Worm (Caenorhabditis elegans): ENCODE results near the gene K07F5.22.

Gene K07F5.22

ce11 chrIV:9872210-9872609 is 7.3 kb downstream of the K07F5.22 start:
- TF ChIP-seq alr-1 (tag; optimal IDR thresholded peaks at IDR 0.05) = no peak
- no peak for TF ChIP-seq unc-62 (GFP tag; optimal IDR thresholded peaks at IDR 0.05)
- TF ChIP-seq sem-4 (tag; optimal IDR thresholded peaks at IDR 0.05) = no peak
- TF ChIP-seq nhr-21 (tag; optimal IDR thresholded peaks at IDR 0.05) = no peak
- TF ChIP-seq nhr-11 (tag; optimal IDR thresholded peaks at IDR 0.05) = no peak
- no peak for TF ChIP-seq ztf-4 (tag; optimal IDR thresholded peaks at IDR 0.05)
- no peak for TF ChIP-seq blmp-1 (tag; optimal IDR thresholded peaks at IDR 0.05; ENCODE audit: insufficient read depth)
- TF ChIP-seq nhr-25 (tag; optimal IDR thresholded peaks at IDR 0.05) = peak; percentile 53
- no peak for TF ChIP-seq unc-55 (GFP tag; optimal IDR thresholded peaks at IDR 0.05)
- TF ChIP-seq egl-27 (tag; optimal IDR thresholded peaks at IDR 0.05) = no peak
- peak; percentile 9 for TF ChIP-seq sma-9 (GFP tag; optimal IDR thresholded peaks at IDR 0.05)
- TF ChIP-seq sma-9 (tag; optimal IDR thresholded peaks at IDR 0.05) = no peak
- TF ChIP-seq Y55F3AM.14 (GFP tag; optimal IDR thresholded peaks at IDR 0.05) = no peak
- TF ChIP-seq C34F6.9 (tag; optimal IDR thresholded peaks at IDR 0.05) = no peak
- TF ChIP-seq gmeb-1 (tag; optimal IDR thresholded peaks at IDR 0.05) = no peak
- TF ChIP-seq crh-2 (tag; optimal IDR thresholded peaks at IDR 0.05) = no peak

DNA sequence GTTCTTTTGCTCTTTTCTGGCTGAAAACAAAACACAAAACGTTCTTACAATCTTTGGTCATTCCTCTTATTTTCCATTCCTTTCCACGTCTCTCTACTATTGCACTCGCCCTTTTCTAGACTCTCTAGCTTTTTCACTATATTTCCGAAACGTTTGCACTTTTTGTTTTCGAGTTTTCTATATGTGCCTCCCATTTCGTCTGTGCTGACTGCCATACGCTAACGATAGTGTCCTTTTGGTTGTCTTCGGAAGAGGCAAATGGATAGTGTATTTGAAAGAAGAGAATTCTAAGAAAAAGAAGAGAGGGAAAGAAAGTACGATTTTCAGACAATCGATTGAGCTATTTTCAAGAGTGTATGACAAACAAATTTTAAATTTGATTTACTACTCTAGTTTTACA is 7.9 kb downstream of the K07F5.22 start:
- no peak for TF ChIP-seq egl-27 (tag; optimal IDR thresholded peaks at IDR 0.05)
- TF ChIP-seq unc-55 (GFP tag; optimal IDR thresholded peaks at IDR 0.05) = peak; percentile 9
- TF ChIP-seq blmp-1 (tag; optimal IDR thresholded peaks at IDR 0.05; ENCODE audit: insufficient read depth) = no peak
- peak; percentile 35 for TF ChIP-seq C34F6.9 (tag; optimal IDR thresholded peaks at IDR 0.05)
- no peak for TF ChIP-seq mdl-1 (tag; optimal IDR thresholded peaks at IDR 0.05)
- TF ChIP-seq F13H6.1 (tag; optimal IDR thresholded peaks at IDR 0.05) = peak; percentile 36
- peak; percentile 78 for TF ChIP-seq crh-2 (tag; optimal IDR thresholded peaks at IDR 0.05)
- no peak for TF ChIP-seq lin-11 (tag; optimal IDR thresholded peaks at IDR 0.05)
- TF ChIP-seq sem-4 (tag; optimal IDR thresholded peaks at IDR 0.05) = no peak
- no peak for TF ChIP-seq nhr-25 (tag; optimal IDR thresholded peaks at IDR 0.05)
- no peak for TF ChIP-seq nhr-77 (tag; optimal IDR thresholded peaks at IDR 0.05)
- TF ChIP-seq gmeb-1 (tag; optimal IDR thresholded peaks at IDR 0.05) = no peak
- TF ChIP-seq sma-9 (GFP tag; optimal IDR thresholded peaks at IDR 0.05) = peak; percentile 70
- TF ChIP-seq sma-9 (tag; optimal IDR thresholded peaks at IDR 0.05) = no peak
- peak in 1 of 2 experiments; percentile 34 for TF ChIP-seq lsy-2 (tag; optimal IDR thresholded peaks at IDR 0.05)
- peak; percentile 81 for TF ChIP-seq fos-1 (tag; optimal IDR thresholded peaks at IDR 0.05)
- TF ChIP-seq zag-1 (tag; optimal IDR thresholded peaks at IDR 0.05) = peak; percentile 57
- no peak for TF ChIP-seq ceh-82 (tag; optimal IDR thresholded peaks at IDR 0.05)
- TF ChIP-seq nhr-129 (tag; optimal IDR thresholded peaks at IDR 0.05) = peak; percentile 47
- peak; percentile 32 for TF ChIP-seq skn-1 (tag; optimal IDR thresholded peaks at IDR 0.05)

DNA sequence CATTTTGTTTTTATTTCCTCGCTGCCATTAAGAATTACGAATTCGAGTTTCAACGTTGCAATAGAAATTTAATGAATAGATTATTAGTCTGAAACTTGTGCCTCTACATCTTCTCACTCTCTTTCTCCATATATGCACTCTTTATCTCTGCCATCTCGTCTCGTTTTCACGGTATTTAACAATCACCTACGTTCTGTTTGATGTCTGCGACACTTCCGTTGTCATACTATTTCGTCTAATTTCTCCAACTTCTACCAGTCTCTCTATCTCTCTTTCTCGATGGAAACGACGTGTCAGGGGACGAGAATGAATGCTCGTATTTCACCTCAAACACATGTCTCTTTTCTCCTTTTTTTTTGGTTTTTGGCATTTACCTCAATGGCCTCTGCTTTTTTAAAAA is 9.0 kb downstream of the K07F5.22 start:
- TF ChIP-seq sma-9 (GFP tag; optimal IDR thresholded peaks at IDR 0.05) (peak; percentile 68), sma-9 (tag; optimal IDR thresholded peaks at IDR 0.05) (no peak), snpc-4 (tag; optimal IDR thresholded peaks at IDR 0.05) (no peak), lsy-2 (tag; optimal IDR thresholded peaks at IDR 0.05) (peak in 1 of 2 experiments; percentile 56), nhr-10 (tag; optimal IDR thresholded peaks at IDR 0.05) (no peak), unc-55 (GFP tag; optimal IDR thresholded peaks at IDR 0.05) (peak; percentile 69), sma-3 (GFP tag; optimal IDR thresholded peaks at IDR 0.05) (peak; percentile 10), ama-1 (optimal IDR thresholded peaks at IDR 0.05) (peak; percentile 36), nhr-77 (tag; optimal IDR thresholded peaks at IDR 0.05) (no peak), elt-3 (tag; optimal IDR thresholded peaks at IDR 0.05) (no peak), elt-1 (tag; optimal IDR thresholded peaks at IDR 0.05) (no peak), mdl-1 (tag; optimal IDR thresholded peaks at IDR 0.05) (peak in 1 of 2 experiments; percentile 23), nhr-6 (tag; optimal IDR thresholded peaks at IDR 0.05) (peak; percentile 54), fos-1 (tag; optimal IDR thresholded peaks at IDR 0.05) (peak; percentile 64), lin-13 (GFP tag; optimal IDR thresholded peaks at IDR 0.05) (peak; percentile 28), nhr-237 (tag; optimal IDR thresholded peaks at IDR 0.05) (no peak), egl-27 (tag; optimal IDR thresholded peaks at IDR 0.05) (peak; percentile 53), blmp-1 (tag; optimal IDR thresholded peaks at IDR 0.05; ENCODE audit: insufficient read depth) (peak; percentile 14), nhr-129 (tag; optimal IDR thresholded peaks at IDR 0.05) (peak; percentile 78), ceh-16 (tag; optimal IDR thresholded peaks at IDR 0.05) (peak; percentile 61), ztf-11 (tag; optimal IDR thresholded peaks at IDR 0.05) (no peak), crh-2 (tag; optimal IDR thresholded peaks at IDR 0.05) (peak; percentile 90), mab-5 (tag; optimal IDR thresholded peaks at IDR 0.05) (no peak), C34F6.9 (tag; optimal IDR thresholded peaks at IDR 0.05) (peak; percentile 61), ceh-82 (tag; optimal IDR thresholded peaks at IDR 0.05) (no peak), gmeb-1 (tag; optimal IDR thresholded peaks at IDR 0.05) (peak; percentile 11), nhr-21 (tag; optimal IDR thresholded peaks at IDR 0.05) (peak; percentile 39), F13H6.1 (tag; optimal IDR thresholded peaks at IDR 0.05) (peak; percentile 73), nhr-12 (tag; optimal IDR thresholded peaks at IDR 0.05) (no peak), R02D3.7 (tag; optimal IDR thresholded peaks at IDR 0.05) (no peak), nhr-25 (tag; optimal IDR thresholded peaks at IDR 0.05) (peak; percentile 25)
